Worm (Caenorhabditis elegans): ENCODE data around the gene bbs-2.

DNA sequence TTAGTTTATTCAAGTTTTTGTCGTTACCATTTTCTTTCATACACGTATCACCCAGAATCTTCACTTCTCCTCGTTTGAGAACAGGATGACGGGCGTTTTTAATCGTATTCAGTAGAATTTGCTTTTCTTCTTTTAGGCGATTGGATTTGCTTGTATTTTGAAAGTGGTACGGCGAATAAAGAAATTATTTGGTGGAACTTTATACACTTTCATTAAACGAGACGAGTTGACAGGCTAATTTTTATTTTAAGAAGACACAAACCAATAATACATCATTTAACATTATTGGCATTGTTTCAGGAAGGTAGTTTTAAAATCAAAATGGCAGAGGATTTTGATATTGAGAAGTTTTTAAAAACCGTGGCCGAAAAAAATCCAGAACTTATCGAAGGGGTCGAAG lies 18.8 kb upstream of the bbs-2 start, which contains the start of gene C49H3.4:
- no peak for TF ChIP-seq ztf-11 (tag; optimal IDR thresholded peaks at IDR 0.05)
- TF ChIP-seq lin-13 (GFP tag; optimal IDR thresholded peaks at IDR 0.05) = no peak
- no peak for TF ChIP-seq egl-27 (tag; optimal IDR thresholded peaks at IDR 0.05)
- no peak for TF ChIP-seq nhr-11 (tag; optimal IDR thresholded peaks at IDR 0.05)
- no peak for TF ChIP-seq nhr-77 (tag; optimal IDR thresholded peaks at IDR 0.05)
- TF ChIP-seq snpc-4 (tag; optimal IDR thresholded peaks at IDR 0.05) = no peak
- TF ChIP-seq lsy-2 (tag; optimal IDR thresholded peaks at IDR 0.05) = no peak
- no peak for TF ChIP-seq ceh-82 (tag; optimal IDR thresholded peaks at IDR 0.05)
- no peak for TF ChIP-seq fos-1 (tag; optimal IDR thresholded peaks at IDR 0.05)
- TF ChIP-seq nhr-23 (tag; optimal IDR thresholded peaks at IDR 0.05) = no peak
